Worm (Caenorhabditis elegans): ENCODE results near the gene F37A4.3.

- TF ChIP-seq ztf-29 (GFP tag; IDR thresholded peaks at IDR 0.05) = no peak
- no peak for TF ChIP-seq ztf-23 (GFP tag; IDR thresholded peaks at IDR 0.05)
- no peak for TF ChIP-seq flt-1 (GFP tag; IDR thresholded peaks at IDR 0.05)
- no peak for TF ChIP-seq ref-1 (GFP tag; conservative IDR thresholded peaks at IDR 0.05)
Observed at ce11 chrIII:6679323-6679722, 39.0 kb upstream of the F37A4.3 start.
